Worm (Caenorhabditis elegans): ENCODE measurements around the gene nasp-1.

nasp-1 gene

DNA sequence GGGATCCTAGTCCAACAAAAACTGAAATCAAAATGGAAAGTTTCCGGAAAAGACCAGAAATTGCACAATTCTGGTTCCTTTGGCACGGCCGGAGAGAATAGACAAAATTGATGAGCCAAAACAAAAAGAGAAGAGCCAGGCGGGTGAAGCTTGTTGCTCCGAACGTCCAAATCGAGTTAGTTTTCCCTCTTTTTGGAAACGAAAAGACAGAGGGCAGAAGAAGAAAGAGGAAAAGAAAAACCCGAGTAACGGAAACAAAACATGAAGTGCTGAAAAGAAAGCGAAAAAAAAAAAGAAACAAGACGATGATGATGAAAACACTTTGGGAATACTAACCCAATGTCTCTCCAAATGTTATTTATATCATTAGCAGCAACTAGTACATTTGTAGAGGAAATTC is 14.8 kb upstream of the nasp-1 start:
- TF ChIP-seq F13C5.2 (tag; optimal IDR thresholded peaks at IDR 0.05) (no peak), scrt-1 (GFP tag; IDR thresholded peaks at IDR 0.05) (no peak), B0310.2 (tag; optimal IDR thresholded peaks at IDR 0.05) (no peak), tbx-37 (GFP tag; conservative IDR thresholded peaks at IDR 0.05) (no peak), tra-4 (tag; optimal IDR thresholded peaks at IDR 0.05) (no peak), ama-1 (optimal IDR thresholded peaks at IDR 0.05) (no peak), tbx-11 (GFP tag; IDR thresholded peaks at IDR 0.05) (no peak), aly-1 (tag; optimal IDR thresholded peaks at IDR 0.05) (no peak), sea-1 (GFP tag; conservative IDR thresholded peaks at IDR 0.05) (no peak), hmbx-1 (tag; optimal IDR thresholded peaks at IDR 0.05) (no peak)

DNA sequence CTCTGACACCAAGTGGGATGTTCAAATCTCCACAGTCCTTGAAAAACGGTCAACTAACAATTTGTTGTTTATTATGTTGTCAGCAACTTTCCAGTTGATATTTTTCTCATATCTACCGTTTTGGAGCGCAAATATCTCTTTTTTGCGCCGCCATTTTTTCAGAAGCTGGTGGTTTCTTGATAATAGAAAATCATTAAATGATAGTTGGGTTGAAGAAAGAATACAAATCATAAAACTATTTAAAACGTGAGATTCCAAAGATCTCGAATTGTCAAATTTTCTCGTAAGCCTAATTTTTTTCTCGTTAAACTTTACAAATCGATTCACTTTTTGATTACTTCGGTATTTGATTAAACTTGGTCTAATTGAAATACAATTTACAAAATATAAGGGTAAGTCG is 14.0 kb upstream of the nasp-1 start, which contains the start of gene rpl-42:
Gene rpl-42 (plus strand): TSS at position 301 of the 400 bp plus-strand sequence.
- TF ChIP-seq hmbx-1 (tag; optimal IDR thresholded peaks at IDR 0.05) = no peak
- no peak for TF ChIP-seq F13C5.2 (tag; optimal IDR thresholded peaks at IDR 0.05)
- no peak for TF ChIP-seq tra-4 (tag; optimal IDR thresholded peaks at IDR 0.05)
- TF ChIP-seq ama-1 (optimal IDR thresholded peaks at IDR 0.05) = no peak
- TF ChIP-seq aly-1 (tag; optimal IDR thresholded peaks at IDR 0.05) = no peak

- TF ChIP-seq pes-1 (GFP tag; IDR thresholded peaks at IDR 0.05) (no peak), tbx-37 (GFP tag; conservative IDR thresholded peaks at IDR 0.05) (no peak), sea-1 (GFP tag; conservative IDR thresholded peaks at IDR 0.05) (no peak), flt-1 (GFP tag; IDR thresholded peaks at IDR 0.05) (no peak), ceh-13 (GFP tag; optimal IDR thresholded peaks at IDR 0.05) (no peak), F13C5.2 (tag; optimal IDR thresholded peaks at IDR 0.05) (no peak), scrt-1 (GFP tag; IDR thresholded peaks at IDR 0.05) (no peak), ceh-36 (tag; optimal IDR thresholded peaks at IDR 0.05) (no peak), hnd-1 (tag; optimal IDR thresholded peaks at IDR 0.05) (no peak), hmbx-1 (tag; optimal IDR thresholded peaks at IDR 0.05) (no peak), aly-1 (tag; optimal IDR thresholded peaks at IDR 0.05) (no peak), tra-4 (tag; optimal IDR thresholded peaks at IDR 0.05) (no peak), B0310.2 (tag; optimal IDR thresholded peaks at IDR 0.05) (no peak), tbx-11 (GFP tag; IDR thresholded peaks at IDR 0.05) (no peak), hmg-4 (GFP tag; optimal IDR thresholded peaks at IDR 0.05) (no peak)
Observed at ce11 chrII:11094431-11094830, 12.0 kb upstream of the nasp-1 start.

ce11 chrII:11096233-11096632 is 10.2 kb upstream of the nasp-1 start, which contains the start of gene nbs-1:
TSS of gene nbs-1 (minus strand) at chrII:11096478.
- TF ChIP-seq ceh-13 (GFP tag; optimal IDR thresholded peaks at IDR 0.05) = no peak
- TF ChIP-seq B0310.2 (tag; optimal IDR thresholded peaks at IDR 0.05) = no peak
- no peak for TF ChIP-seq hmbx-1 (tag; optimal IDR thresholded peaks at IDR 0.05)
- TF ChIP-seq pes-1 (GFP tag; IDR thresholded peaks at IDR 0.05) = no peak
- no peak for TF ChIP-seq flt-1 (GFP tag; IDR thresholded peaks at IDR 0.05)
- no peak for TF ChIP-seq tbx-11 (GFP tag; IDR thresholded peaks at IDR 0.05)
- no peak for TF ChIP-seq hmg-4 (GFP tag; optimal IDR thresholded peaks at IDR 0.05)
- TF ChIP-seq ama-1 (optimal IDR thresholded peaks at IDR 0.05) = no peak
- no peak for TF ChIP-seq tbx-37 (GFP tag; conservative IDR thresholded peaks at IDR 0.05)
- no peak for TF ChIP-seq tra-4 (tag; optimal IDR thresholded peaks at IDR 0.05)
- no peak for TF ChIP-seq F13C5.2 (tag; optimal IDR thresholded peaks at IDR 0.05)
- TF ChIP-seq ets-7 (tag; optimal IDR thresholded peaks at IDR 0.05) = no peak
- no peak for TF ChIP-seq scrt-1 (GFP tag; IDR thresholded peaks at IDR 0.05)
- TF ChIP-seq ceh-36 (tag; optimal IDR thresholded peaks at IDR 0.05) = no peak
- no peak for TF ChIP-seq sea-1 (GFP tag; conservative IDR thresholded peaks at IDR 0.05)
- no peak for TF ChIP-seq aly-1 (tag; optimal IDR thresholded peaks at IDR 0.05)
- TF ChIP-seq hnd-1 (tag; optimal IDR thresholded peaks at IDR 0.05) = no peak

DNA sequence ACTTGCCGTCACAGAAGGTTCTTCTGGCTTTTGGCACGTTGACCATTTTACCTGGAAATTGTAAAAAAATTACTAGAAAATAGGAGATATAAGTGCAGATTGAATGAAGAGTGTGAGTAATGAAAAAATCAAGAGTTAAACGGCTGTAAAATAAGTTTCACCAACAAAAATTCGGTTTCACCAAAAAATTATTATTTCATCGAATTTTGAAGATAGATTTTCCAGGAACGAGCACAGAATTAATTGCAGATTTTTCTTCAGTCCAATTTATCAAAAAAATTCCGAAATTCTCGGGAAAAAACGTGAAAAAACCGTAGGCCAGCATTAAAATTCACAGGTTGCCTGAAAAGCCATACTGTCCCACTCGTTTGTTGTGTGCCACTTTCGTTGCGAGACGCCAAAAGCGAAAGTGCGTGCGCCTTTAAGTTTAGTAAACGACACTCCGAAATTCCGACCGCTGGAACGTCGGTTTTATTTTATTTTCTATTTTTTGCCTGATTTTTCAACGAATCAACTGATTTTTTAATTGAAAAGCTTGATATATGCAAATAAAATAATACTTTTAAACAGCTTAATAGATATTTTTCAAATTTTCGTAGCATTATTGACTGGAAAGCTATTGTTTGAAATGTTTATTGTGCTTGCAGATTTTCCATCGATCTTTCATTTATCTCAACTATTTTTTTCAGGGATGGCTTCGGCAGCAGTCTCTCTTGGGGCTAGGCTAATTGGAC is 9.1 kb upstream of the nasp-1 start, which contains the start of the genes rpl-36.A and nuo-1:
Gene rpl-36.A (minus strand): TSS at position 51 of the 734 bp plus-strand sequence.
Gene nuo-1 (plus strand): TSS at position 684 of the 734 bp plus-strand sequence.
- no peak for TF ChIP-seq B0310.2 (tag; optimal IDR thresholded peaks at IDR 0.05)
- TF ChIP-seq aly-1 (tag; optimal IDR thresholded peaks at IDR 0.05) = no peak
- TF ChIP-seq hmg-4 (GFP tag; optimal IDR thresholded peaks at IDR 0.05) = no peak
- TF ChIP-seq tbx-37 (GFP tag; conservative IDR thresholded peaks at IDR 0.05) = 0 out of 2 replicates have a peak, but pooled peaks have one; percentile 18
- no peak for TF ChIP-seq ets-7 (tag; optimal IDR thresholded peaks at IDR 0.05)
- TF ChIP-seq tra-4 (tag; optimal IDR thresholded peaks at IDR 0.05) = no peak
- TF ChIP-seq F13C5.2 (tag; optimal IDR thresholded peaks at IDR 0.05) = peak; percentile 23

DNA sequence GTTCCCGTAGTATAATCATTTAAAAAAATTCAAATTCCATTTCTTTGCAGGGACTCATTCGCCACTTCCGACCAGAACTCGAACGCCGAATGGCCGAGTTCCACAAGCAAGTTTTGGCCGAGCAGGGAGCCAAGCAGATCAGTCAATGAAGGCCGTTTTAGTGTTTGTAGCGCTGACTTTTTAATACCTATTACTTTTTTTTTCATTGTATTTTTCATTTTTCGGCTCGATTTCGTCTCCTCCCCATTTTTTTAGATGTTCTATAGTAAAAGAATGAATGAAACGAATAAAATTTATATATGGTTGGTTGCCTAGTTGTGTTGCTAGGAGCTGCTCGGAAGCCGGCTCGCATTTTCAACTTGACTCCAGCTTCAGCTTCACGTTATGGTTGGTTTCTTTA is 6.6 kb upstream of the nasp-1 start, which contains the start of gene C09H10.4:
Gene C09H10.4 (plus strand): TSS at position 301 of the 400 bp plus-strand sequence.
- TF ChIP-seq B0310.2 (tag; optimal IDR thresholded peaks at IDR 0.05) (no peak), hmg-4 (GFP tag; optimal IDR thresholded peaks at IDR 0.05) (no peak), flt-1 (GFP tag; IDR thresholded peaks at IDR 0.05) (no peak), ama-1 (optimal IDR thresholded peaks at IDR 0.05) (no peak)

- TF ChIP-seq hmbx-1 (tag; optimal IDR thresholded peaks at IDR 0.05) = no peak
- no peak for TF ChIP-seq ceh-13 (GFP tag; optimal IDR thresholded peaks at IDR 0.05)
- TF ChIP-seq tra-4 (tag; optimal IDR thresholded peaks at IDR 0.05) = no peak
- TF ChIP-seq scrt-1 (GFP tag; IDR thresholded peaks at IDR 0.05) = no peak
- no peak for TF ChIP-seq hmg-4 (GFP tag; optimal IDR thresholded peaks at IDR 0.05)
- TF ChIP-seq tbx-37 (GFP tag; conservative IDR thresholded peaks at IDR 0.05) = no peak
- no peak for TF ChIP-seq B0310.2 (tag; optimal IDR thresholded peaks at IDR 0.05)
- no peak for TF ChIP-seq sea-1 (GFP tag; conservative IDR thresholded peaks at IDR 0.05)
- no peak for TF ChIP-seq tbx-11 (GFP tag; IDR thresholded peaks at IDR 0.05)
- TF ChIP-seq hnd-1 (tag; optimal IDR thresholded peaks at IDR 0.05) = no peak
- no peak for TF ChIP-seq ama-1 (optimal IDR thresholded peaks at IDR 0.05)
- TF ChIP-seq ets-7 (tag; optimal IDR thresholded peaks at IDR 0.05) = no peak
- no peak for TF ChIP-seq F13C5.2 (tag; optimal IDR thresholded peaks at IDR 0.05)
Observed at ce11 chrII:11101171-11101570, 5.2 kb upstream of the nasp-1 start.
